Worm (Caenorhabditis elegans): ENCODE results near the gene acs-20.

DNA sequence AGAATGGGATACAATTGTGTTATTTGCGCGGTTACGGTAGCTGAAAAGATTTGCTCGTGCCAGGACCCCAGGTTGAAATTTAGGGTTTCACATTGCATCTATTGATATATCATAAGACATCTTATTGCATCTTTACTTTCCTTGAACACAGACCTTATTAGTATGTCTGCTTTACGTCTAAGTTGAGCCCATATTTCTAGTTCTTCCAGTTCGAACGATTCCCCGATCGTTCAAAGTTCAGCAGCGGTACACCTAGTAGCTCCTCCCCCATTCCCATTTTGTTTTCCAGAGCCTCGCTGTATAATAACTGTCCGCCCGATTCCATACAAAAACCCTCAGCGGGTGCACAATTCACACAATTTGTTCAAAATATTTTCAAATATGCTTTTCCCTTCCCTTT is 43.2 kb upstream of the acs-20 start, which contains the start of gene C25G4.17:
- TF ChIP-seq lin-13 (GFP tag; optimal IDR thresholded peaks at IDR 0.05) = no peak
- no peak for TF ChIP-seq elt-3 (tag; optimal IDR thresholded peaks at IDR 0.05)
- no peak for TF ChIP-seq egl-27 (tag; optimal IDR thresholded peaks at IDR 0.05)
- no peak for TF ChIP-seq blmp-1 (tag; optimal IDR thresholded peaks at IDR 0.05; ENCODE audit: insufficient read depth)
- TF ChIP-seq snpc-4 (tag; optimal IDR thresholded peaks at IDR 0.05) = no peak
- TF ChIP-seq elt-1 (tag; optimal IDR thresholded peaks at IDR 0.05) = no peak
- no peak for TF ChIP-seq aly-2 (tag; optimal IDR thresholded peaks at IDR 0.05)

Measured in whole organism, L2 larva.